Worm (Caenorhabditis elegans) whole organism, L1 larva: ENCODE results near the gene gldi-3.

Experiments
- nhr-11 ChIP-seq: fragments of 150-350 bp; optimal IDR thresholded peaks from 2 replicates; lab custom pipeline; 2014; ENCODE audit warnings: missing biosample characterization, missing genetic modification characterization
- nhr-28 ChIP-seq: fragments of 150-350 bp; optimal IDR thresholded peaks from 2 replicates; lab custom pipeline; 2014; ENCODE audit warnings: missing biosample characterization, missing genetic modification characterization
- snpc-4 ChIP-seq: fragments of 150-350 bp; optimal IDR thresholded peaks from 2 replicates; lab custom pipeline; 2014; ENCODE audit warnings: missing biosample characterization, missing genetic modification characterization
- snu-23 ChIP-seq: sonication (generic microtip); optimal IDR thresholded peaks from 2 replicates; lab custom pipeline; 2016; ENCODE audit warnings: missing genetic modification characterization, missing compliant biosample characterization
- sox-4 ChIP-seq: sonication (generic microtip); optimal IDR thresholded peaks from 2 replicates; lab custom pipeline; 2016; ENCODE audit warnings: missing genetic modification characterization, missing compliant biosample characterization
- ztf-4 ChIP-seq: fragments of 150-350 bp; optimal IDR thresholded peaks from 2 replicates; lab custom pipeline; 2014; ENCODE audit warnings: missing biosample characterization, missing genetic modification characterization

DNA sequence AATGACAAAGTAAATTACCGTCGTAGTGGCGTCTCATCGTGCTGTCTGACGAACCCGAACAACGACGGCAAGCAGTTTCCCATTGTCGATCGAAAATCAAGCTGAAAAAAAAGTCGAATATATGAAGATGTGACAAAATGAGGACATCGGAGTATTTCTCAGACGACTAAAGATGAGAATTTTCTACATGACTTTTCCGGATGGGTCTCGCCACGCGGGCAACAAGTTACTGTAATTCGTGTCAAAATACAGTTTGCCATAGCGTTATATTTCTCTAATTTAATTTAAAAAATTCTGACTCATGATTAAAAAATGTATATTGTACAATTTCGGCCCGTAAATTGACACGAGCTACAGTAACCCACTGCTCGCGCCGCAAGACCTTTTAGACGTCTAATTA is 7.0 kb downstream of the gldi-3 start, which contains the start of gene C01G6.4:
- TF ChIP-seq nhr-28 (tag; lab: Kevin White, UChicago) = no peak
- TF ChIP-seq nhr-11 (tag; lab: Kevin White, UChicago) = no peak
- TF ChIP-seq snu-23 (GFP tag; lab: Kevin White, UChicago) = no peak
- no peak for TF ChIP-seq snpc-4 (tag; lab: Kevin White, UChicago)
- TF ChIP-seq sox-4 = no peak
- TF ChIP-seq ztf-4 (tag; lab: Kevin White, UChicago) = no peak
